Fruit fly (Drosophila melanogaster) whole organism: ENCODE results near the gene ast.

Experiments
- pan ChIP-seq: fragments of >200 bp; optimal IDR thresholded peaks from 2 replicates; lab custom pipeline; 2017
- psq ChIP-seq: fragments of >200 bp; optimal IDR thresholded peaks from 2 replicates; lab custom pipeline; 2017
- usp ChIP-seq: fragments of >200 bp; optimal IDR thresholded peaks from 2 replicates; lab custom pipeline; 2017; ENCODE audit warnings: missing biosample characterization, missing genetic modification characterization, mixed read lengths

dm6 chr2L:1124265-1124664 lies 46.5 kb downstream of the ast start:
- TF ChIP-seq usp (GFP tag; lab: Kevin White, UChicago) (no peak), pan (lab: Kevin White, UChicago) (no peak), psq (lab: Kevin White, UChicago) (no peak)
